Worm (Caenorhabditis elegans) whole organism, L3 larva: ENCODE results near the gene F54H12.8.

Source experiments
- aly-2 ChIP-seq: fragments of 150-350 bp; optimal IDR thresholded peaks from 2 replicates; lab custom pipeline; 2014; ENCODE audit warnings: missing biosample characterization, missing genetic modification characterization
- elt-2 ChIP-seq: sonication (generic microtip); optimal IDR thresholded peaks from 2 replicates; lab custom pipeline; 2016; ENCODE audit warnings: missing genetic modification reagents, mild to moderate bottlenecking, missing genetic modification characterization, missing compliant biosample characterization
- nhr-25 ChIP-seq: sonication (generic microtip); optimal IDR thresholded peaks from 2 replicates; lab custom pipeline; 2017; ENCODE audit warnings: missing biosample characterization, missing genetic modification characterization
- nhr-28 ChIP-seq: fragments of 150-350 bp; optimal IDR thresholded peaks from 2 replicates; lab custom pipeline; 2014; ENCODE audit warnings: missing biosample characterization, missing genetic modification characterization
- nhr-77 ChIP-seq: fragments of 150-350 bp; optimal IDR thresholded peaks from 2 replicates; lab custom pipeline; 2014; ENCODE audit warnings: missing biosample characterization, missing genetic modification characterization

ce11 chrIII:8016438-8016837, 47.4 kb upstream of the F54H12.8 start, which contains the start of gene F44B9.5:
- TF ChIP-seq nhr-25 (no peak), aly-2 (tag; lab: Kevin White, UChicago) (no peak), nhr-28 (tag; lab: Kevin White, UChicago) (no peak), nhr-77 (tag; lab: Kevin White, UChicago) (no peak), elt-2 (tag; lab: Kevin White, UChicago) (no peak)
